Worm (Caenorhabditis elegans) whole organism, L1 larva: ENCODE data around the gene acdh-12.

Source experiments
- irx-1 ChIP-seq: sonication (generic microtip); optimal IDR thresholded peaks from 2 replicates; lab custom pipeline; 2016; ENCODE audit warnings: missing genetic modification characterization, missing compliant biosample characterization
- lin-14 ChIP-seq: fragments of 200-800 bp; sonication (Bioruptor generic); optimal IDR thresholded peaks from 2 replicates; lab custom pipeline; 2018; ENCODE audit warnings: mild to moderate bottlenecking, missing genetic modification characterization, moderate library complexity, missing compliant biosample characterization
- nhr-19 ChIP-seq: fragments of 200-800 bp; sonication (Bioruptor generic); conservative IDR thresholded peaks from 2 replicates; pipeline ENCODE4 v1.3.6; 2022; ENCODE audit warnings: missing genetic modification characterization, missing compliant biosample characterization

Gene acdh-12

DNA sequence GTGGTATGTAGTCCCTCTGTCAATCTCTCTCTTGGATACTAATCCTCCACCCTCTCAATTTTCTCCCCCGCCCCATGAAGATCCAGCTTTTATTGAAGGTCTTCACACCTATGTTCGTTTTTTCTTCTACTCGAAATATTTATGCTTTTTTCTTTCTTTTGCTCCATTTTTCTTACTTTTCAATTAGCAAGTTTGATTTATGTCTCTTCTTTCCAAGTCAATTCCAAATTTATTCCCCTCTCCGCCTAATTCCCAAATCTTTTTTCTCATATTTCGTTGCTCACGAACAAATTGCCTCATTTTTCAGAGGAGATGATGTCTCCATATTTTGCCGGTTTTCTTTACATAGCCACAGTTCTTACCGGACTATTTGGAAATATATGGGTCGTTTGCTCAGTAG lies 51.1 kb downstream of the acdh-12 start, which contains the start of gene npr-31:
Gene npr-31 (plus strand): TSS at position 301 of the 400 bp plus-strand sequence.
- TF ChIP-seq lin-14 (GFP tag; lab: Kevin White, UChicago) (no peak), nhr-19 (no peak), irx-1 (tag; lab: Kevin White, UChicago) (no peak)
